Fruit fly (Drosophila melanogaster): ENCODE results near the gene CG42680.

Gene CG42680

dm6 chr2L:14557743-14558142 lies 30.3 kb downstream of the CG42680 start (continued):
- TF ChIP-seq CG7963 (GFP tag; IDR thresholded peaks at IDR 0.05; ENCODE audit: partially characterized antibody): no peak
- no peak for TF ChIP-seq Pdp1 (GFP tag; optimal IDR thresholded peaks at IDR 0.05)
- TF ChIP-seq ase (GFP tag; IDR thresholded peaks at IDR 0.05): no peak
- TF ChIP-seq vnd (GFP tag; IDR thresholded peaks at IDR 0.05; ENCODE audit: partially characterized antibody): no peak
- TF ChIP-seq CG31365 (tag; optimal IDR thresholded peaks at IDR 0.05): no peak
- TF ChIP-seq CG4404 (GFP tag; IDR thresholded peaks at IDR 0.05): 0 out of 2 replicates have a peak, but pooled peaks have one; percentile 17
- no peak for TF ChIP-seq CG1529 (GFP tag; optimal IDR thresholded peaks at IDR 0.05)
- no peak for TF ChIP-seq slbo (GFP tag; IDR thresholded peaks at IDR 0.05)
- TF ChIP-seq rib (GFP tag; IDR thresholded peaks at IDR 0.05): no peak
- no peak for TF ChIP-seq CG10321 (GFP tag; IDR thresholded peaks at IDR 0.05)
- 0 out of 3 replicates have a peak, but pooled peaks have one; percentile 37 for TF ChIP-seq row (GFP tag; IDR thresholded peaks at IDR 0.05)
- TF ChIP-seq CG10979 (tag; optimal IDR thresholded peaks at IDR 0.05): peak; percentile 11
- no peak for TF ChIP-seq CG18599 (GFP tag; optimal IDR thresholded peaks at IDR 0.05)
- TF ChIP-seq p53 (GFP tag; optimal IDR thresholded peaks at IDR 0.05): no peak
- TF ChIP-seq nom (GFP tag; optimal IDR thresholded peaks at IDR 0.05): peak; percentile 53
- no peak for TF ChIP-seq CG2202 (tag; optimal IDR thresholded peaks at IDR 0.05)
- no peak for TF ChIP-seq Mes4 (GFP tag; optimal IDR thresholded peaks at IDR 0.05)
- no peak for TF ChIP-seq pita (GFP tag; optimal IDR thresholded peaks at IDR 0.05)
- no peak for TF ChIP-seq prd (optimal IDR thresholded peaks at IDR 0.05)
- TF ChIP-seq prd (GFP tag; IDR thresholded peaks at IDR 0.05): peak; percentile 77
- peak; percentile 62 for TF ChIP-seq corto (GFP tag; optimal IDR thresholded peaks at IDR 0.05)
- TF ChIP-seq Eip74EF (GFP tag; optimal IDR thresholded peaks at IDR 0.05): no peak
- TF ChIP-seq CG4424 (GFP tag; optimal IDR thresholded peaks at IDR 0.05): peak; percentile 1
- TF ChIP-seq crp (GFP tag; optimal IDR thresholded peaks at IDR 0.05): no peak
- TF ChIP-seq CG33557 (GFP tag; optimal IDR thresholded peaks at IDR 0.05): no peak
- TF ChIP-seq CG4360 (GFP tag; IDR thresholded peaks at IDR 0.05): no peak
- TF ChIP-seq CG11696 (GFP tag; IDR thresholded peaks at IDR 0.05): no peak
- no peak for TF ChIP-seq odd (GFP tag; optimal IDR thresholded peaks at IDR 0.05)
- no peak for TF ChIP-seq CG13894 (tag; optimal IDR thresholded peaks at IDR 0.05)
- TF ChIP-seq CG7372 (GFP tag; IDR thresholded peaks at IDR 0.05): no peak
- peak; percentile 36 for TF ChIP-seq sens (GFP tag)
- TF ChIP-seq ATbp (GFP tag; optimal IDR thresholded peaks at IDR 0.05): no peak
- no peak for TF ChIP-seq sna (GFP tag; IDR thresholded peaks at IDR 0.05; ENCODE audit: partially characterized antibody)
- no peak for TF ChIP-seq CG12071 (GFP tag; optimal IDR thresholded peaks at IDR 0.05)
- no peak for TF ChIP-seq CG15514 (GFP tag; optimal IDR thresholded peaks at IDR 0.05)
- no peak for TF ChIP-seq CG8388 (GFP tag; optimal IDR thresholded peaks at IDR 0.05)
- no peak for TF ChIP-seq br (optimal IDR thresholded peaks at IDR 0.05)
- no peak for TF ChIP-seq CG8944 (GFP tag; optimal IDR thresholded peaks at IDR 0.05)
- no peak for TF ChIP-seq Vsx1 (GFP tag; optimal IDR thresholded peaks at IDR 0.05)
- no peak for TF ChIP-seq chn (GFP tag; optimal IDR thresholded peaks at IDR 0.05)
- no peak for TF ChIP-seq sd (tag; optimal IDR thresholded peaks at IDR 0.05)
- peak; percentile 72 for TF ChIP-seq lbe (GFP tag; optimal IDR thresholded peaks at IDR 0.05)
- no peak for TF ChIP-seq wek (GFP tag; optimal IDR thresholded peaks at IDR 0.05)
- TF ChIP-seq cad (GFP tag; optimal IDR thresholded peaks at IDR 0.05): peak; percentile 12
- no peak for TF ChIP-seq Tbp (GFP tag; optimal IDR thresholded peaks at IDR 0.05)
- no peak for TF ChIP-seq kni (GFP tag; optimal IDR thresholded peaks at IDR 0.05)
- no peak for TF ChIP-seq CTCF (GFP tag; optimal IDR thresholded peaks at IDR 0.05)
- peak; percentile 55; the same call in 1 of the 2 replicates for TF ChIP-seq Drgx (GFP tag; IDR thresholded peaks at IDR 0.05)
- no peak for TF ChIP-seq CG6175 (GFP tag; IDR thresholded peaks at IDR 0.05)
- no peak for TF ChIP-seq Blimp-1 (GFP tag; optimal IDR thresholded peaks at IDR 0.05)
- no peak for TF ChIP-seq CG10431 (GFP tag; optimal IDR thresholded peaks at IDR 0.05)
- peak; percentile 6 for TF ChIP-seq CG11504 (tag; optimal IDR thresholded peaks at IDR 0.05)
